Worm (Caenorhabditis elegans) whole organism, young adult: ENCODE results near the gene Y56A3A.30.

Experiments used
- efl-1 ChIP-seq: fragments of 150-350 bp; optimal IDR thresholded peaks from 2 replicates; lab custom pipeline; 2014; ENCODE audit warnings: missing biosample characterization, missing genetic modification reagents, missing genetic modification characterization
- ets-4 ChIP-seq: fragments of 200-800 bp; sonication (Bioruptor generic); optimal IDR thresholded peaks from 2 replicates; lab custom pipeline; 2018; ENCODE audit warnings: mild to moderate bottlenecking, missing genetic modification characterization, missing compliant biosample characterization
- him-1 ChIP-seq: sonication (generic microtip); optimal IDR thresholded peaks from 2 replicates; lab custom pipeline; 2016; ENCODE audit warnings: missing genotype, missing genetic modification reagents, missing genetic modification characterization, missing compliant biosample characterization
- pha-4 ChIP-seq: fragments of 150-350 bp; sonication (generic microtip); optimal IDR thresholded peaks from 2 replicates; lab custom pipeline; 2014; ENCODE audit warnings: missing biosample characterization, missing genetic modification reagents, missing genetic modification characterization
- snpc-4 ChIP-seq, 5 experiments: fragments of 150-350 bp in 1 of 5; sonication (generic microtip) in 4 of 5; optimal IDR thresholded peaks; 2 replicates each; lab custom pipeline; 2014 to 2018; ENCODE audit warnings: missing genetic modification characterization in 5 of 5, missing biosample characterization in 3 of 5, antibody characterized with exemption in 2 of 5, mild to moderate bottlenecking in 2 of 5, missing compliant biosample characterization in 2 of 5, missing genotype in 2 of 5, moderate library complexity in 2 of 5, missing genetic modification reagents in 1 of 5
- unc-130 ChIP-seq: sonication (generic microtip); optimal IDR thresholded peaks from 2 replicates; lab custom pipeline; 2016; ENCODE audit warnings: missing genetic modification reagents, missing genetic modification characterization, missing compliant biosample characterization
- unc-62 ChIP-seq: fragments of 150-350 bp; optimal IDR thresholded peaks from 2 replicates; lab custom pipeline; 2014; ENCODE audit warnings: missing biosample characterization, missing genetic modification reagents, missing genetic modification characterization
- xnd-1 ChIP-seq: sonication (generic microtip); optimal IDR thresholded peaks from 2 replicates; lab custom pipeline; 2016; ENCODE audit warnings: missing genotype, missing genetic modification reagents, missing genetic modification characterization, missing compliant biosample characterization
- zfh-2 ChIP-seq: fragments of 200-800 bp; sonication (Bioruptor generic); conservative IDR thresholded peaks from 2 replicates; pipeline ENCODE4 v1.3.6; 2022; ENCODE audit warnings: missing genetic modification reagents, missing genetic modification characterization, missing compliant biosample characterization

DNA sequence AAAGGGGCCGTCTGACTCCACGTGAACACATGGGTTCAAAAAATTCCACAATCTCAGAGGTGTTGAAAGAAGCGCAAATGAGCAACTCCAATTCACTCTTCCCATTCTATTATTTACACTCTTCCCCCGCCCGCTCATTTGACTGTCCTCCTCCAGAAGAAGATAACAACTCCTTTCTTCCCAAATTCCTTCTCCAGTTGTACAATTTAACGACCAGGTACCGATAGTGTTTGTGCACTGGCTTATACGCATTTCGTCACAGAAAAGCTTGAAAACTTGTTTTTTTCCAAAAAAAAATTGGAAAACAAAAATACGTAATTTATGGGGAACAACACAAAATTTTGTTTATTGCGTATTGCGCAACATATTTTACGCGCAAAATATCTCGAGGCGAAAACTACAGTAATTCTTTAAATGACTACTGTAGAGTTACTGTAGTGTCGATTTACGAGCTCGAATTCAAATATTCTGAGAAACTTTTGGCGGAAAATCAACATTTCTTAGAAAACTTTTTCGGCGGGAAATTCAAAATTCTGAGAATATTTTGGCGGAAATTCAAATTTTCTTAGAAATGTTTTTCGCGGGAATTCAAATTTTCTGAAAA, 29.5 kb downstream of the Y56A3A.30 start:
- TF ChIP-seq unc-62 (no peak), snpc-4 (GFP tag; optimal IDR thresholded peaks at IDR 0.05; lab: Kevin White, UChicago) (no peak), snpc-4 (tag; optimal IDR thresholded peaks at IDR 0.05; lab: Kevin White, UChicago) (no peak), pha-4 (tag; lab: Kevin White, UChicago) (no peak), ets-4 (GFP tag; lab: Kevin White, UChicago) (no peak), him-1 (tag; lab: Kevin White, UChicago) (no peak), unc-130 (GFP tag; lab: Kevin White, UChicago) (no peak), xnd-1 (no peak), efl-1 (no peak), zfh-2 (GFP tag; lab: Robert Waterston, UW) (no peak)
